Worm (Caenorhabditis elegans) whole organism, L1 larva: ENCODE results near the gene ric-3.

Source experiments
- alr-1 ChIP-seq: fragments of 200-800 bp; sonication (Bioruptor generic); optimal IDR thresholded peaks from 2 replicates; lab custom pipeline; 2018; ENCODE audit warnings: borderline replicate concordance, mild to moderate bottlenecking, missing genetic modification characterization, missing compliant biosample characterization
- ceh-90 ChIP-seq: sonication (generic microtip); optimal IDR thresholded peaks from 2 replicates; lab custom pipeline; 2016; ENCODE audit warnings: missing genetic modification characterization, missing compliant biosample characterization
- fkh-10 ChIP-seq: sonication (generic microtip); optimal IDR thresholded peaks from 2 replicates; lab custom pipeline; 2017; ENCODE audit warnings: missing biosample characterization, missing genetic modification reagents, missing genetic modification characterization
- unc-62 ChIP-seq: fragments of 150-350 bp; optimal IDR thresholded peaks from 2 replicates; lab custom pipeline; 2014; ENCODE audit warnings: missing biosample characterization, missing genetic modification reagents, missing genetic modification characterization
- xbp-1 ChIP-seq: sonication (generic microtip); optimal IDR thresholded peaks from 2 replicates; lab custom pipeline; 2016; ENCODE audit warnings: missing genetic modification characterization, missing compliant biosample characterization
- zag-1 ChIP-seq: fragments of 150-350 bp; optimal IDR thresholded peaks from 2 replicates; lab custom pipeline; 2014; ENCODE audit warnings: missing biosample characterization, missing genetic modification characterization

DNA sequence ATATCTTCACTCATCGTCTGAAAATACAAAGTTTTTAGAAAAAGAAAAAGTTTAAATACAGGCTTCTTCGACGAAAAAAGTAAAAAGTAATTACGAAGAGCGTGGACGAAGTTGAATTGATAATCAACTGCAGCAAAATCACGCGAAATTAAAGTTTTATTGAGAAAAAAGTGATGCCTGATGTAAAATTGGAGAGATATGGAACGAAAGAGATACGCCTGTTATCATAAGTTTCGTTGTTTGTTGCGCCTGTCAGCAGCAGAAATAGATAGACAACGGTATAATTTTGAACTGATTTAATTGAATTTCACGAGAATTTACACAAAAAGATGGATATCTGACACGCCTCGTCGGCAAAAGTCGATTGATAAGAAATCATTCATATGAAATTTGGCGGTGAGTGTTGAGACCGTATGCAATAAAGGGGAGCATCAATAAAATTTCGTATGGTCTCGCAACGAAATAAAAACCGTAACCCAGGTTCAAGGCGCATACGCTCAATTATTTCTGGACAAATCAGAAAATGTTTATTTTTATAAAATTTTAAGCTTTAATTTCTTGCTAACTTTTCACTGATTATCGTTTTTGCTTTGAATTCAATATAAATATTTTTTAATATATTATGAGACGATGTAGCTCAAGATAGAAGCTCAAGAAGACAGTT is 11.4 kb downstream of the ric-3 start, which contains the start of gene C06A6.4:
- TF ChIP-seq zag-1 (tag; lab: Kevin White, UChicago) (no peak), ceh-90 (tag; lab: Kevin White, UChicago) (no peak), unc-62 (no peak), xbp-1 (no peak), alr-1 (tag; lab: Kevin White, UChicago) (no peak), fkh-10 (GFP tag; lab: Kevin White, UChicago) (no peak)
